Fruit fly (Drosophila melanogaster) whole organism, pupa: Measurements from ENCODE around the gene CG3345.

ENCODE experiments used
- CG10348 ChIP-seq: fragments of 200-800 bp; sonication (Bioruptor generic); IDR thresholded peaks from 2 replicates; pipeline ENCODE4 v1.3.6; 2022; ENCODE audit warnings: missing biosample characterization, missing genetic modification characterization
- CG12605 ChIP-seq: fragments of 200-800 bp; sonication (Bioruptor generic); IDR thresholded peaks from 2 replicates; pipeline ENCODE4 v1.3.6; 2022; ENCODE audit warnings: missing biosample characterization, missing genetic modification characterization
- CG13204 ChIP-seq: fragments of 200-800 bp; sonication (Bioruptor generic); optimal IDR thresholded peaks from 2 replicates; lab custom pipeline; 2018; ENCODE audit warnings: missing biosample characterization, mild to moderate bottlenecking, missing genetic modification characterization, moderate library complexity
- CG14655 ChIP-seq: fragments of 200-800 bp; sonication (Bioruptor generic); optimal IDR thresholded peaks from 3 replicates; lab custom pipeline; 2017; ENCODE audit warnings: mild to moderate bottlenecking, missing biosample characterization, missing genetic modification reagents, missing genetic modification characterization
- CG15710 ChIP-seq: fragments of 200-800 bp; sonication (Bioruptor generic); optimal IDR thresholded peaks from 2 replicates; lab custom pipeline; 2018; ENCODE audit warnings: missing biosample characterization, mild to moderate bottlenecking, missing genetic modification characterization, moderate library complexity
- CG17806 ChIP-seq: fragments of 200-800 bp; sonication (Bioruptor generic); optimal IDR thresholded peaks from 2 replicates; lab custom pipeline; 2018; ENCODE audit warnings: missing biosample characterization, mild to moderate bottlenecking, missing genetic modification characterization, moderate library complexity
- CG32121 ChIP-seq: fragments of 200-800 bp; sonication (Bioruptor generic); IDR thresholded peaks from 2 replicates; pipeline ENCODE4 v1.3.6; 2022; ENCODE audit warnings: missing biosample characterization, missing genetic modification characterization
- CG34367 ChIP-seq: fragments of 200-800 bp; sonication (Bioruptor generic); optimal IDR thresholded peaks from 2 replicates; lab custom pipeline; 2018; ENCODE audit warnings: missing biosample characterization, mild to moderate bottlenecking, missing genetic modification characterization
- CG4496 ChIP-seq: fragments of 200-800 bp; sonication (Bioruptor generic); IDR thresholded peaks from 3 replicates; pipeline ENCODE4 v1.3.6; 2022; ENCODE audit warnings: missing biosample characterization, missing genetic modification characterization
- CG8159 ChIP-seq: fragments of 200-800 bp; sonication (Bioruptor generic); optimal IDR thresholded peaks from 3 replicates; lab custom pipeline; 2018; ENCODE audit warnings: missing biosample characterization, mild to moderate bottlenecking, missing genetic modification characterization, moderate library complexity
- CG8301 ChIP-seq: fragments of 200-800 bp; sonication (Bioruptor generic); optimal IDR thresholded peaks from 2 replicates; lab custom pipeline; 2018; ENCODE audit warnings: missing biosample characterization, mild to moderate bottlenecking, missing genetic modification characterization
- CG9948 ChIP-seq: fragments of 200-800 bp; sonication (Bioruptor generic); optimal IDR thresholded peaks from 2 replicates; lab custom pipeline; 2018; ENCODE audit warnings: missing biosample characterization, mild to moderate bottlenecking, missing genetic modification characterization, moderate library complexity
- D1 ChIP-seq: fragments of 200-800 bp; sonication (Bioruptor generic); optimal IDR thresholded peaks from 2 replicates; lab custom pipeline; 2018; ENCODE audit warnings: missing biosample characterization, mild to moderate bottlenecking, missing genetic modification characterization, moderate library complexity
- EcR ChIP-seq: fragments of 200-800 bp; sonication (Bioruptor generic); optimal IDR thresholded peaks from 3 replicates; lab custom pipeline; 2019; ENCODE audit warnings: missing biosample characterization, missing genetic modification characterization, mild to moderate bottlenecking, moderate library complexity, missing genetic modification reagents
- Ets98B ChIP-seq: fragments of 200-800 bp; sonication (Bioruptor generic); IDR thresholded peaks from 2 replicates; pipeline ENCODE4 v1.3.6; 2022; ENCODE audit warnings: missing biosample characterization, missing genetic modification characterization
- Pif1A ChIP-seq: fragments of 200-800 bp; sonication (Bioruptor generic); optimal IDR thresholded peaks from 3 replicates; lab custom pipeline; 2016; ENCODE audit warnings: missing biosample characterization, missing genetic modification characterization
- Pif1B ChIP-seq: fragments of 200-800 bp; sonication (Bioruptor generic); optimal IDR thresholded peaks from 3 replicates; lab custom pipeline; 2016; ENCODE audit warnings: missing biosample characterization, missing genetic modification characterization
- Snoo ChIP-seq: fragments of 200-800 bp; sonication (Bioruptor generic); optimal IDR thresholded peaks from 3 replicates; lab custom pipeline; 2017; ENCODE audit warnings: missing biosample characterization, mild to moderate bottlenecking, missing genetic modification characterization, inconsistent platforms
- fd96Ca ChIP-seq: fragments of 200-800 bp; sonication (Bioruptor generic); IDR thresholded peaks from 3 replicates; pipeline ENCODE4 v1.3.6; 2022; ENCODE audit warnings: missing biosample characterization, missing genetic modification characterization
- gl ChIP-seq: fragments of 200-800 bp; sonication (Bioruptor generic); optimal IDR thresholded peaks from 2 replicates; lab custom pipeline; 2018; ENCODE audit warnings: missing biosample characterization, mild to moderate bottlenecking, missing genetic modification characterization
- rn ChIP-seq: fragments of 200-800 bp; sonication (Bioruptor generic); IDR thresholded peaks from 2 replicates; pipeline ENCODE4 v1.3.6; 2022; ENCODE audit warnings: missing biosample characterization, missing genetic modification characterization

The CG3345 gene

DNA sequence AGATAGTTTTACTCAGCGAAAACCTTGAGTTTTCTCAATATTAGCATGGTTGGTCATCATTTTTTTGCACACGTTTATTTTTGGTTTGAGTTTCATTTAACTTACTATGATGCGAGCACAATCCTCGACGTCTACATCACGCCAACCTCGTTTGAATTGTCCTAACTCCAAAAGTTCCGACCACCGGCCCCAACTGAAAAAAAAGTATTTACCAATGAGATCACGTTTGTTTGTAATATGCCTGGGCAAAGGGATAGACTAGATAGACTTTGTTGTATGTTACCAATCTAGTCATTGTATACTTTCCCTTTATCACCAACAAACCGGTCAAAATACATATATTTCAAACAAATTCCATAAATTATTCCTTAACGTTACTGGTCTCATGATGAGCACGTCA, 36.7 kb upstream of the CG3345 start, which contains the start of gene CG13693:
Gene CG13693 (plus strand): TSS at position 301 of the 400 bp plus-strand sequence.
- no peak for TF ChIP-seq CG9948 (tag; lab: Kevin White, UChicago)
- no peak for TF ChIP-seq CG14655 (GFP tag; lab: Kevin White, UChicago)
- no peak for TF ChIP-seq Snoo (tag; lab: Kevin White, UChicago)
- TF ChIP-seq CG13204 (GFP tag; lab: Kevin White, UChicago): no peak
- TF ChIP-seq rn (GFP tag; lab: Robert Waterston, UW): no peak
- TF ChIP-seq CG8159 (tag; lab: Kevin White, UChicago): no peak
- TF ChIP-seq EcR (GFP tag; lab: Kevin White, UChicago): no peak
- TF ChIP-seq fd96Ca (GFP tag; lab: Robert Waterston, UW): no peak

DNA sequence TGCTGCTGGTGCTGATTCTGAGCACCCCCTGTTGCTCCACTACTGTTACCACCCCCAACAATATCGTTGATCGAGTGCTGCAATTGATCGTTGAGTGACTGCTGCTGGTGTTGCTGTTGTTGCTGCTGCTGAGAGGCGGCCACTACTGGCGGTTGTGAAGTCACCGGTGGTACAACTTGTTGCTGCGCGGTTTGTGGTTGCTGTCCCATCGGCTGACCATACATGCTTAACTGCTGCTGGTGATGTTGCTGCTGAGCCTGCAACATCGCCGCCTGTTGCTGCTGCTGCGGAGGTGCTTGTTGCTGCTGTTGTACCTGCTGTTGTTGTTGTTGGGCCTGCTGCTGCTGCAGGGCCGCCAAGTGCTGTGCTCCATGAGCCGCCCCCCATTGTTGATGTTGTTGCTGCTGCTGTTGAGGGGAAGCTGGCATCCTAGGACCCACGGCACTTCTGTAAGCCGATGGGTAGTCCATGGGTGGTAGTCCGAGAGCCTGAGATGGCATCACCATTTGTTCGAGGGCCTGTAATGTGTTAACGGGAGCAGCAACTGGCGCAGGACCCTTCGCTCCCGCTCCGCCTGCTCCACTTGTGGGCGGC, 28.6 kb upstream of the CG3345 start:
- TF ChIP-seq CG8301 (tag; lab: Kevin White, UChicago): no peak
- no peak for TF ChIP-seq CG12605
- TF ChIP-seq EcR (GFP tag; lab: Kevin White, UChicago): no peak
- no peak for TF ChIP-seq fd96Ca (GFP tag; lab: Robert Waterston, UW)
- no peak for TF ChIP-seq CG34367

DNA sequence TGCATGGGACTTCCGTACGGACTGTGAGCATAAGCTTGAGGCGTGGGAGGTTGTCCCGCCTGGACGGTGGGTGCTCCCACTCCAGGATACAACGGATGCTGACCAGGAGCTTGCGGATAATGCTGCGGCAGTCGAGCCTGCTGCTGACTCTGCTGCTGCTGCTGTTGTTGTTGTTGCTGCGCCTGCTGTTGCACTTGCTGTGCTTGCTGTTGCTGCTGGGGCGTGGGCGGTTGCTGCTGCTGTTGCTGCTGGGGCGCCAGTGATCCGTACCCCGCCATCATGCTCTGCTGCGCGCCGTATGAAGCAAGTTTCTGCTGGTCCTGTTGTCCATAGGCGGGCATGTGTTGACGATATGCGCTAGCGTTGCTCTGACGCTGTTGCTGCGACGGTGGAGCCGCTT, 27.5 kb upstream of the CG3345 start:
- no peak for TF ChIP-seq CG32121 (GFP tag; lab: Robert Waterston, UW)
- TF ChIP-seq CG9948 (tag; lab: Kevin White, UChicago): no peak
- no peak for TF ChIP-seq CG14655 (GFP tag; lab: Kevin White, UChicago)
- TF ChIP-seq fd96Ca (GFP tag; lab: Robert Waterston, UW): no peak
- TF ChIP-seq CG34367: no peak
- TF ChIP-seq CG4496 (GFP tag; lab: Robert Waterston, UW): no peak
- TF ChIP-seq CG8301 (tag; lab: Kevin White, UChicago): no peak
- no peak for TF ChIP-seq CG12605
- no peak for TF ChIP-seq CG15710 (tag; lab: Kevin White, UChicago)
- no peak for TF ChIP-seq EcR (GFP tag; lab: Kevin White, UChicago)
- no peak for TF ChIP-seq CG10348
- TF ChIP-seq CG17806 (tag; lab: Kevin White, UChicago): no peak
- TF ChIP-seq Ets98B (GFP tag; lab: Robert Waterston, UW): no peak
- no peak for TF ChIP-seq Pif1B (GFP tag; lab: Kevin White, UChicago)
- no peak for TF ChIP-seq Pif1A (GFP tag; lab: Kevin White, UChicago)

DNA sequence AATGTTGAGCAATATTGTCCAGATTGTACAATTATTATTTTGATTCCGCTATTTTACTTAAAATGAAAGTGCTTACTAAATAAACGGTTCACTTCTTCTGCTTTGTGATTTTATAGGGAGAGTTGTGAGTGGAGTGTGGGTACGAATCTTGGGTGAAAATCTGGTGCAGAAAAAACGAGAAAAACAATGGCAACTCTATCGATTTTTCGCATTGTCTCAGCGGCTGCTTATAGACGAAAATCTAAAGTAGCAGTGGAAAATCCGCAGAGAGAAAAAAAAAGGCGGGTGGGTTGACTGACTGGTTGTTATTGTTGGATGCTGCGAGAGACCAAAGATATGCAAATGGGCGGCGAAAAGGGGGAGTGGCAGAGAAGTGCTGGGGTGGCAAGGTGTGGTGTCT, 25.8 kb upstream of the CG3345 start:
- TF ChIP-seq CG12605: no peak
- no peak for TF ChIP-seq rn (GFP tag; lab: Robert Waterston, UW)
- no peak for TF ChIP-seq CG9948 (tag; lab: Kevin White, UChicago)
- TF ChIP-seq EcR (GFP tag; lab: Kevin White, UChicago): no peak
- no peak for TF ChIP-seq CG10348
- TF ChIP-seq Snoo (tag; lab: Kevin White, UChicago): no peak
- TF ChIP-seq, all 21 proteins: peak for 0

DNA sequence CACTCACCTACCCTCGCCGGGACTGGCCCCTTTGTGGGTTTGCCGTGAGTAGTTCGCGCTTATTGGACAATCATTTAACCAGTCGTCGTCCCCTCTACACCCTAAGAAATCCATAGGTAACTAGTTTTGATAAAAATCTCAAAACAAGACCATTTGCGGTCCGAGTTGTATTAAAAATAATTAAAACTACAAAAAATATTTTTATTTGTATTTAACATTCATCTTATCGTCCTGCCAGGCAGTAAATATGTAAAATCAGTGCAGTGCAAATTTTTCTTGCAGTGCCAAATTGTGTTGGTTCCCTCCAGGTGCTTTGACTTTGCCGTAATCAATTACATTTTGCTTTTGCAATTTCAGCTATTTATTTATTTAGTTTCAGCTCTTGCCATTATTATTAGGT, 25.1 kb upstream of the CG3345 start:
- TF ChIP-seq Snoo (tag; lab: Kevin White, UChicago) (no peak), CG32121 (GFP tag; lab: Robert Waterston, UW) (peak; percentile 83), rn (GFP tag; lab: Robert Waterston, UW) (peak; percentile 56; the same call in 1 of the 2 replicates), Ets98B (GFP tag; lab: Robert Waterston, UW) (peak; percentile 88), CG10348 (no peak), CG4496 (GFP tag; lab: Robert Waterston, UW) (peak; percentile 80), CG15710 (tag; lab: Kevin White, UChicago) (no peak), EcR (GFP tag; lab: Kevin White, UChicago) (no peak), D1 (tag; lab: Kevin White, UChicago) (no peak), fd96Ca (GFP tag; lab: Robert Waterston, UW) (peak; percentile 85), CG34367 (no peak), CG12605 (0 out of 2 replicates have a peak, but pooled peaks have one; percentile 22), gl (no peak)

DNA sequence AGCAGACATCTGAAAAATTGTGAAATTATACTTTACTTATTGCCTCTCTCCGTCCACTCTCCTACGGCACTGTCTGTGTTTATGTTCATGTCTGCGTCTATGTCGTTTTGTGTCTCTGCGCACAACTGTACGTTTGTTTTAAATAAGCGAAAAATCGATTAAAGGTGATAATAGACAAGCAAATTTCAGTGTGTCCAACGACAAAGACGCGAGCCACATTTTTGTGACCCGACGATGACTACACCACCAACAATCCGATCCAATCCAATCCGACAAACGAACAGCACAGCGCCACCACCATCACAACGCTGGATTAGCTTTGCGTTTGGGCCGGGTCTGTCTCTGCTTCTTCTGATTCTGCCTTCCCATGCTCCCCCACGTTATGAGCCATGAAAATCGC, 24.3 kb upstream of the CG3345 start:
- TF ChIP-seq fd96Ca (GFP tag; lab: Robert Waterston, UW) (no peak), CG34367 (no peak), CG4496 (GFP tag; lab: Robert Waterston, UW) (no peak), Pif1B (GFP tag; lab: Kevin White, UChicago) (no peak), CG17806 (tag; lab: Kevin White, UChicago) (no peak), rn (GFP tag; lab: Robert Waterston, UW) (no peak), CG8301 (tag; lab: Kevin White, UChicago) (no peak), CG9948 (tag; lab: Kevin White, UChicago) (no peak), Ets98B (GFP tag; lab: Robert Waterston, UW) (no peak), D1 (tag; lab: Kevin White, UChicago) (no peak), CG32121 (GFP tag; lab: Robert Waterston, UW) (no peak), CG10348 (no peak), CG8159 (tag; lab: Kevin White, UChicago) (no peak)
